Worm (Caenorhabditis elegans) whole organism, midembryonic: ENCODE results near the gene C16D9.9.

Source experiments
- T22C8.4 ChIP-seq: fragments of 200-800 bp; sonication (Bioruptor generic); IDR thresholded peaks from 2 replicates; pipeline ENCODE4 v1.3.6; 2022; ENCODE audit warnings: missing genetic modification characterization, missing compliant biosample characterization
- flt-1 ChIP-seq: fragments of 200-800 bp; sonication (Bioruptor generic); IDR thresholded peaks from 2 replicates; pipeline ENCODE4 v1.3.6; 2022; ENCODE audit warnings: missing genetic modification characterization, missing compliant biosample characterization
- klf-2 ChIP-seq: fragments of 200-800 bp; sonication (Bioruptor generic); conservative IDR thresholded peaks from 2 replicates; pipeline ENCODE4 v1.3.6; 2022; ENCODE audit warnings: missing genetic modification reagents, missing genetic modification characterization, missing compliant biosample characterization
- med-1 ChIP-seq: sonication (generic microtip); optimal IDR thresholded peaks from 2 replicates; lab custom pipeline; 2017; ENCODE audit warnings: missing genetic modification characterization, mild to moderate bottlenecking, missing compliant biosample characterization, antibody characterized with exemption, missing genetic modification reagents; ENCODE audit not compliant: insufficient read depth
- ref-1 ChIP-seq: fragments of 200-800 bp; sonication (Bioruptor generic); conservative IDR thresholded peaks from 2 replicates; pipeline ENCODE4 v1.3.6; 2022; ENCODE audit warnings: missing genetic modification reagents, missing genetic modification characterization, missing compliant biosample characterization
- tab-1 ChIP-seq: fragments of 200-800 bp; sonication (Bioruptor generic); IDR thresholded peaks from 2 replicates; pipeline ENCODE4 v1.3.6; 2022; ENCODE audit warnings: missing genetic modification characterization, missing compliant biosample characterization
- ztf-23 ChIP-seq: fragments of 200-800 bp; sonication (Bioruptor generic); IDR thresholded peaks from 2 replicates; pipeline ENCODE4 v1.3.6; 2022; ENCODE audit warnings: missing genetic modification reagents, missing genetic modification characterization, missing compliant biosample characterization
- ztf-29 ChIP-seq: fragments of 200-800 bp; sonication (Bioruptor generic); IDR thresholded peaks from 2 replicates; pipeline ENCODE4 v1.3.6; 2022; ENCODE audit warnings: missing genetic modification reagents, missing genetic modification characterization, missing compliant biosample characterization

DNA sequence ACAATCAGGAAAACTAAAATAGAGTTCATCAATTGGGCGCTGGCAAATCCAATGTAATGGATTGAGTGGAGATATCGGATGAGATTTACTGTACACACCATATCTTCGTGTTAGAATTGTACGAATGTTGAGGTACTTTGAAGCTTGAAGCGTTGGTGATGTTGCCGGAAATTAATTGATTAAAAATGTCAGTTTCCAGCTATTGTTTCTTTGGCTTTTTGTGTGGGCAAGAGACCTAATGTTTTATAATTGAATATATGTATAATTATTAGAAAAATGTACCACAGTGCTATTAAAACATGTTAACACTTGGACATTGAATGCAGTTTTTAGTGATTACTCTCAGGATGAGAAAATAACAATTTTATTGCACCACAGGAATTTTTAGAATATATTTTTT, 14.8 kb downstream of the C16D9.9 start, which contains the start of gene str-136:
- no peak for TF ChIP-seq klf-2 (GFP tag; lab: Robert Waterston, UW)
- TF ChIP-seq flt-1 (GFP tag; lab: Robert Waterston, UW), result no peak
- TF ChIP-seq tab-1 (GFP tag; lab: Robert Waterston, UW), result no peak
- TF ChIP-seq ztf-23 (GFP tag; lab: Robert Waterston, UW), result no peak
- TF ChIP-seq med-1, result no peak
- TF ChIP-seq T22C8.4 (GFP tag; lab: Robert Waterston, UW), result no peak
- no peak for TF ChIP-seq ref-1 (GFP tag; lab: Robert Waterston, UW)
- no peak for TF ChIP-seq ztf-29
